Worm (Caenorhabditis elegans): ENCODE results near the gene T23C6.4.

ce11 chrX:17135704-17136103, 14.0 kb downstream of the T23C6.4 start:
- TF ChIP-seq R02D3.7 (tag; optimal IDR thresholded peaks at IDR 0.05) (no peak), egl-5 (tag; optimal IDR thresholded peaks at IDR 0.05) (no peak), eor-1 (tag; optimal IDR thresholded peaks at IDR 0.05) (no peak), skn-1 (tag; optimal IDR thresholded peaks at IDR 0.05) (no peak), jun-1 (tag; optimal IDR thresholded peaks at IDR 0.05) (peak; percentile 13), lin-39 (tag; optimal IDR thresholded peaks at IDR 0.05) (no peak), nhr-77 (tag; optimal IDR thresholded peaks at IDR 0.05) (no peak), nhr-237 (tag; optimal IDR thresholded peaks at IDR 0.05) (no peak)
